Fruit fly (Drosophila melanogaster): ENCODE data around the gene CG2120.

Gene CG2120

dm6 chrX:8142067-8142462 lies 6.4 kb downstream of the CG2120 start, which contains the start of gene Smox:
TSS of gene Smox (minus strand) at chrX:8142279.
- TF ChIP-seq Ets21C (GFP tag; optimal IDR thresholded peaks at IDR 0.05) (no peak), dsx (GFP tag; optimal IDR thresholded peaks at IDR 0.05; ENCODE audit: poor library complexity, severe bottlenecking) (no peak), Hr39 (GFP tag; optimal IDR thresholded peaks at IDR 0.05) (no peak), CG11902 (GFP tag; optimal IDR thresholded peaks at IDR 0.05) (no peak), CG32006 (GFP tag; optimal IDR thresholded peaks at IDR 0.05) (no peak), Sox14 (GFP tag; optimal IDR thresholded peaks at IDR 0.05) (peak; percentile 18), CG6808 (GFP tag; optimal IDR thresholded peaks at IDR 0.05) (no peak), Hr38 (GFP tag; optimal IDR thresholded peaks at IDR 0.05) (no peak), lz (GFP tag; optimal IDR thresholded peaks at IDR 0.05) (no peak), net (GFP tag; optimal IDR thresholded peaks at IDR 0.05) (no peak), CG31627 (GFP tag; optimal IDR thresholded peaks at IDR 0.05) (no peak), Eip78C (GFP tag) (peak; percentile 50), CG3032 (tag; optimal IDR thresholded peaks at IDR 0.05) (no peak), CG6276 (GFP tag; optimal IDR thresholded peaks at IDR 0.05) (no peak), CG11762 (GFP tag; optimal IDR thresholded peaks at IDR 0.05; ENCODE audit: insufficient read depth) (no peak), CG6854 (GFP tag; optimal IDR thresholded peaks at IDR 0.05) (no peak), fd59A (GFP tag; optimal IDR thresholded peaks at IDR 0.05) (no peak)

- TF ChIP-seq lz (GFP tag; optimal IDR thresholded peaks at IDR 0.05) (peak; percentile 94), Sox15 (GFP tag; optimal IDR thresholded peaks at IDR 0.05) (peak; percentile 77), CG31627 (GFP tag; optimal IDR thresholded peaks at IDR 0.05) (peak; percentile 94), CG8319 (GFP tag; optimal IDR thresholded peaks at IDR 0.05) (peak; percentile 81), CG34406 (GFP tag; optimal IDR thresholded peaks at IDR 0.05) (peak; percentile 91), net (GFP tag; optimal IDR thresholded peaks at IDR 0.05) (peak; percentile 93), Hr4 (GFP tag; optimal IDR thresholded peaks at IDR 0.05) (peak; percentile 92), dsx (GFP tag; optimal IDR thresholded peaks at IDR 0.05; ENCODE audit: poor library complexity, severe bottlenecking) (peak; percentile 85), CG7368 (GFP tag; optimal IDR thresholded peaks at IDR 0.05) (peak; percentile 92), OdsH (GFP tag; optimal IDR thresholded peaks at IDR 0.05) (peak; percentile 90), CG8632 (GFP tag; optimal IDR thresholded peaks at IDR 0.05) (peak; percentile 90), CG6163 (GFP tag; IDR thresholded peaks at IDR 0.05) (peak; percentile 93), Ets21C (GFP tag; optimal IDR thresholded peaks at IDR 0.05) (peak; percentile 89), Hr38 (GFP tag; optimal IDR thresholded peaks at IDR 0.05) (peak; percentile 24), CG3919 (GFP tag; optimal IDR thresholded peaks at IDR 0.05) (peak; percentile 94), ss (GFP tag; optimal IDR thresholded peaks at IDR 0.05) (peak in 1 of 2 experiments; percentile 88), fkh (GFP tag; optimal IDR thresholded peaks at IDR 0.05) (peak; percentile 66), Sox102F (GFP tag; optimal IDR thresholded peaks at IDR 0.05) (peak; percentile 95), CG11902 (GFP tag; optimal IDR thresholded peaks at IDR 0.05) (peak; percentile 72), CG10669 (GFP tag; optimal IDR thresholded peaks at IDR 0.05) (peak; percentile 91), Eip75B (GFP tag; optimal IDR thresholded peaks at IDR 0.05) (peak; percentile 94), CG15336 (GFP tag; IDR thresholded peaks at IDR 0.05) (peak; percentile 97), CG10631 (GFP tag; optimal IDR thresholded peaks at IDR 0.05) (peak; percentile 90), CG6276 (GFP tag; optimal IDR thresholded peaks at IDR 0.05) (peak; percentile 92), CG6808 (GFP tag; optimal IDR thresholded peaks at IDR 0.05) (peak; percentile 85), CG4318 (GFP tag; optimal IDR thresholded peaks at IDR 0.05) (no peak), cyc (GFP tag; optimal IDR thresholded peaks at IDR 0.05) (peak; percentile 92), Eip93F (GFP tag; optimal IDR thresholded peaks at IDR 0.05) (peak; percentile 90), vri (GFP tag; optimal IDR thresholded peaks at IDR 0.05) (no peak), CG8119 (GFP tag; IDR thresholded peaks at IDR 0.05) (peak; percentile 85), pdm3 (GFP tag; optimal IDR thresholded peaks at IDR 0.05) (peak; percentile 94), salr (GFP tag; optimal IDR thresholded peaks at IDR 0.05) (peak; percentile 77 to 80), esn (GFP tag; optimal IDR thresholded peaks at IDR 0.05) (peak; percentile 96), fd85E (GFP tag; optimal IDR thresholded peaks at IDR 0.05) (peak; percentile 68), Blimp-1 (GFP tag; optimal IDR thresholded peaks at IDR 0.05) (no peak), topi (GFP tag; optimal IDR thresholded peaks at IDR 0.05) (peak; percentile 94), CG11762 (GFP tag; optimal IDR thresholded peaks at IDR 0.05; ENCODE audit: insufficient read depth) (peak; percentile 77), Hr39 (GFP tag; optimal IDR thresholded peaks at IDR 0.05) (peak; percentile 93), CG16779 (tag; optimal IDR thresholded peaks at IDR 0.05) (no peak), CG9139 (GFP tag; optimal IDR thresholded peaks at IDR 0.05) (no peak), fd59A (GFP tag; optimal IDR thresholded peaks at IDR 0.05) (peak; percentile 74), svp (GFP tag) (no peak), CG6854 (GFP tag; optimal IDR thresholded peaks at IDR 0.05) (peak; percentile 76)
These were observed 7.9 kb downstream of the CG2120 start, which contains the start of gene CG17982 for dm6 chrX:8143537-8143936. TSS of gene CG17982 (minus strand) at chrX:8143835.
